Fruit fly (Drosophila melanogaster) whole organism, embryonic: ENCODE results near the gene I-3.

Source experiments
- CG10209 ChIP-seq: fragments of 200-800 bp; sonication (Bioruptor generic); optimal IDR thresholded peaks from 3 replicates; lab custom pipeline; 2017; ENCODE audit warnings: missing biosample characterization, mild to moderate bottlenecking, missing genetic modification characterization, missing genetic modification reagents
- CG14667 ChIP-seq: fragments of 200-800 bp; sonication (Bioruptor generic); IDR thresholded peaks from 2 replicates; pipeline ENCODE4 v1.3.6; 2022; ENCODE audit warnings: missing biosample characterization, missing genetic modification characterization
- CG16815 ChIP-seq: fragments of 200-800 bp; sonication (Bioruptor generic); optimal IDR thresholded peaks from 3 replicates; lab custom pipeline; 2017; ENCODE audit warnings: missing biosample characterization, mild to moderate bottlenecking, missing genetic modification characterization
- CG6813 ChIP-seq: fragments of 200-800 bp; sonication (Bioruptor generic); optimal IDR thresholded peaks from 2 replicates; lab custom pipeline; 2017; ENCODE audit warnings: missing biosample characterization, missing genetic modification characterization, mild to moderate bottlenecking, moderate library complexity, missing genetic modification reagents
- Elba2 ChIP-seq: fragments of 200-800 bp; sonication (Bioruptor generic); optimal IDR thresholded peaks from 3 replicates; lab custom pipeline; 2016; ENCODE audit warnings: missing biosample characterization, missing genetic modification characterization
- Hr78 ChIP-seq, 2 experiments: fragments of 200-800 bp in 1 of 2; fragments of >200 bp in 1 of 2; sonication (Bioruptor generic) in 1 of 2; optimal IDR thresholded peaks; 2 replicates each; lab custom pipeline; 2017 to 2019; ENCODE audit warnings: missing biosample characterization in 2 of 2, missing genetic modification characterization in 2 of 2, mild to moderate bottlenecking in 1 of 2, moderate library complexity in 1 of 2
- NK7.1 ChIP-seq: fragments of 200-800 bp; sonication (Bioruptor generic); optimal IDR thresholded peaks from 3 replicates; lab custom pipeline; 2016; ENCODE audit warnings: missing biosample characterization, missing genetic modification characterization
- Sin3A ChIP-seq: fragments of >200 bp; optimal IDR thresholded peaks from 2 replicates; lab custom pipeline; 2018
- danr ChIP-seq: fragments of 200-800 bp; sonication (Bioruptor generic); IDR thresholded peaks from 2 replicates; pipeline ENCODE4 v1.3.6; 2022; ENCODE audit warnings: missing biosample characterization, missing genetic modification characterization
- hth ChIP-seq: fragments of >200 bp; optimal IDR thresholded peaks from 2 replicates; lab custom pipeline; 2017; ENCODE audit warnings: inconsistent platforms
- pzg ChIP-seq: fragments of 200-800 bp; sonication (Bioruptor generic); optimal IDR thresholded peaks from 3 replicates; lab custom pipeline; 2018; ENCODE audit warnings: missing biosample characterization, mild to moderate bottlenecking, missing genetic modification characterization, moderate library complexity
- sob ChIP-seq: fragments of 200-800 bp; sonication (Bioruptor generic); IDR thresholded peaks from 2 replicates; pipeline ENCODE4 v1.3.6; 2022; ENCODE audit warnings: missing biosample characterization, missing genetic modification characterization

DNA sequence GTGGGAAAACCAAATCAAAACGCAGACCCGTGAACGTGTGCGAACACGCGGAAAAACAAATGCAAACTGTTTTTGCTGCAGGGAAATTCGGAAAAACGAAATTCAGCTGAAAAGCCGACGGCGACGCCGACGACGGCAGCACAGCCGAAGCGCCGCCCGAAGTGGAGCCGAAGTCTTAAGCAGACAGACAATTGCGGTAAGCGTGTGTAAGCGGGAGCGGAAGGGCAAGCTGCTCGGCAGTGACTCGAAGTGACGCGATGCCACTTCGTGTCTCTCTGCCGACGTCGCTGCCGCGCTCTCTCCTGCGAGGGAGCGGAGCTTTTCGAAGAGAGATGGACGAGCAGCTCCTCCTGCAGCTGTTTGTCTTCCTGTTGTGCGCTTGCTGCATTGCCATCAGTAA is 42.5 kb upstream of the I-3 start:
- TF ChIP-seq sob (GFP tag; lab: Robert Waterston, UW) (no peak), Hr78 (GFP tag; optimal IDR thresholded peaks at IDR 0.05; lab: Kevin White, UChicago) (no peak), CG14667 (GFP tag; lab: Robert Waterston, UW) (no peak), danr (GFP tag; lab: Robert Waterston, UW) (no peak), CG10209 (GFP tag; lab: Kevin White, UChicago) (no peak), hth (no peak), pzg (GFP tag; lab: Kevin White, UChicago) (no peak), CG16815 (GFP tag; lab: Kevin White, UChicago) (no peak), Elba2 (GFP tag; lab: Kevin White, UChicago) (no peak), CG6813 (GFP tag; lab: Kevin White, UChicago) (no peak), Sin3A (lab: Kevin White, UChicago) (no peak), NK7.1 (no peak)
